Worm (Caenorhabditis elegans) whole organism, late embryonic: ENCODE measurements around the gene lact-2.
A peak's percentile ranks its signal among the peaks of the same experiment; 100 is the strongest.

ENCODE experiments used
- ceh-22 ChIP-seq: sonication (generic microtip); optimal IDR thresholded peaks from 2 replicates; lab custom pipeline; 2017; ENCODE audit warnings: missing biosample characterization, missing genetic modification characterization
- ceh-31 ChIP-seq: sonication (generic microtip); optimal IDR thresholded peaks from 2 replicates; lab custom pipeline; 2016; ENCODE audit warnings: missing genetic modification characterization, missing compliant biosample characterization
- ceh-45 ChIP-seq: fragments of 200-800 bp; sonication (Bioruptor generic); IDR thresholded peaks from 2 replicates; pipeline ENCODE4 v1.3.6; 2022; ENCODE audit warnings: missing genetic modification reagents, missing genetic modification characterization, missing compliant biosample characterization
- dmd-4 ChIP-seq: sonication (generic microtip); optimal IDR thresholded peaks from 2 replicates; lab custom pipeline; 2016; ENCODE audit warnings: borderline replicate concordance, missing genetic modification characterization, missing compliant biosample characterization
- hlh-8 ChIP-seq: sonication (generic microtip); optimal IDR thresholded peaks from 2 replicates; lab custom pipeline; 2016; ENCODE audit warnings: missing genotype, missing genetic modification characterization, missing compliant biosample characterization
- madf-2 ChIP-seq: sonication (generic microtip); optimal IDR thresholded peaks from 2 replicates; lab custom pipeline; 2017; ENCODE audit warnings: missing genetic modification characterization, missing compliant biosample characterization
- nfya-1 ChIP-seq: sonication (generic microtip); optimal IDR thresholded peaks from 2 replicates; lab custom pipeline; 2017; ENCODE audit warnings: missing genetic modification characterization, mild to moderate bottlenecking, missing compliant biosample characterization, antibody characterized with exemption, moderate library complexity
- pax-1 ChIP-seq: fragments of 150-350 bp; optimal IDR thresholded peaks from 2 replicates; lab custom pipeline; 2014; ENCODE audit warnings: missing biosample characterization, missing genetic modification characterization
- pqm-1 ChIP-seq: sonication (generic microtip); optimal IDR thresholded peaks from 2 replicates; lab custom pipeline; 2016; ENCODE audit warnings: missing genetic modification characterization, missing compliant biosample characterization
- sox-4 ChIP-seq: sonication (generic microtip); optimal IDR thresholded peaks from 2 replicates; lab custom pipeline; 2017; ENCODE audit warnings: mild to moderate bottlenecking, missing genetic modification characterization, inconsistent platforms, missing compliant biosample characterization
- tbx-2 ChIP-seq: sonication (generic microtip); optimal IDR thresholded peaks from 2 replicates; lab custom pipeline; 2016; ENCODE audit warnings: missing genetic modification characterization, missing compliant biosample characterization
- tbx-7 ChIP-seq: sonication (generic microtip); optimal IDR thresholded peaks from 2 replicates; lab custom pipeline; 2016; ENCODE audit warnings: missing genotype, missing genetic modification characterization, missing compliant biosample characterization
- unc-55 ChIP-seq: sonication (generic microtip); optimal IDR thresholded peaks from 2 replicates; lab custom pipeline; 2017; ENCODE audit warnings: missing biosample characterization, missing genetic modification reagents, missing genetic modification characterization
- ztf-16 ChIP-seq: sonication (generic microtip); optimal IDR thresholded peaks from 2 replicates; lab custom pipeline; 2017; ENCODE audit warnings: missing genetic modification characterization, missing compliant biosample characterization

The lact-2 gene

ce11 chrII:10146488-10146887, 51.8 kb downstream of the lact-2 start, which contains the start of gene pax-3:
TSS of gene pax-3 (plus strand) at chrII:10146570.
- no peak for TF ChIP-seq sox-4 (tag; lab: Kevin White, UChicago)
- TF ChIP-seq dmd-4 (tag; lab: Kevin White, UChicago), result no peak
- TF ChIP-seq nfya-1 (tag; lab: Kevin White, UChicago), result peak; percentile 69

- TF ChIP-seq hlh-8 (tag; lab: Kevin White, UChicago), result no peak
- no peak for TF ChIP-seq madf-2 (tag; lab: Kevin White, UChicago)
- no peak for TF ChIP-seq ztf-16 (tag; lab: Kevin White, UChicago)
- no peak for TF ChIP-seq pax-1 (tag; lab: Kevin White, UChicago)
- no peak for TF ChIP-seq tbx-7 (tag; lab: Kevin White, UChicago)
- TF ChIP-seq ceh-22 (tag; lab: Kevin White, UChicago), result no peak
- no peak for TF ChIP-seq ceh-45
- no peak for TF ChIP-seq ceh-31 (tag; lab: Kevin White, UChicago)
- no peak for TF ChIP-seq pqm-1
- no peak for TF ChIP-seq unc-55 (GFP tag; lab: Kevin White, UChicago)
- no peak for TF ChIP-seq tbx-2 (tag; lab: Kevin White, UChicago)
Measured at ce11 chrII:10147502-10147901, 52.8 kb downstream of the lact-2 start.
